Worm (Caenorhabditis elegans): ENCODE data around the gene arx-2.

Gene arx-2

ce11 chrV:10363834-10364233, 25.7 kb upstream of the arx-2 start:
- no peak for TF ChIP-seq klf-2 (GFP tag; conservative IDR thresholded peaks at IDR 0.05)
- no peak for TF ChIP-seq ref-1 (GFP tag; conservative IDR thresholded peaks at IDR 0.05)
- no peak for TF ChIP-seq ztf-29 (GFP tag; IDR thresholded peaks at IDR 0.05)
- TF ChIP-seq med-1 (GFP tag; optimal IDR thresholded peaks at IDR 0.05; ENCODE audit: insufficient read depth): no peak
- TF ChIP-seq T22C8.4 (GFP tag; IDR thresholded peaks at IDR 0.05): no peak
- no peak for TF ChIP-seq ztf-23 (GFP tag; IDR thresholded peaks at IDR 0.05)
- TF ChIP-seq cog-1 (tag; optimal IDR thresholded peaks at IDR 0.05): no peak
- TF ChIP-seq tab-1 (GFP tag; IDR thresholded peaks at IDR 0.05): no peak
- no peak for TF ChIP-seq flt-1 (GFP tag; IDR thresholded peaks at IDR 0.05)

- no peak for TF ChIP-seq med-1 (GFP tag; optimal IDR thresholded peaks at IDR 0.05; ENCODE audit: insufficient read depth)
- no peak for TF ChIP-seq T22C8.4 (GFP tag; IDR thresholded peaks at IDR 0.05)
- TF ChIP-seq tab-1 (GFP tag; IDR thresholded peaks at IDR 0.05): no peak
- 0 out of 2 replicates have a peak, but pooled peaks have one; percentile 18 for TF ChIP-seq ztf-23 (GFP tag; IDR thresholded peaks at IDR 0.05)
These were observed 23.8 kb upstream of the arx-2 start, which contains the start of gene cash-1 for ce11 chrV:10361830-10362397. TSS of gene cash-1 (plus strand) at chrV:10362261.

- TF ChIP-seq klf-2 (GFP tag; conservative IDR thresholded peaks at IDR 0.05) (no peak), tab-1 (GFP tag; IDR thresholded peaks at IDR 0.05) (no peak), med-1 (GFP tag; optimal IDR thresholded peaks at IDR 0.05; ENCODE audit: insufficient read depth) (no peak), cog-1 (tag; optimal IDR thresholded peaks at IDR 0.05) (no peak), flt-1 (GFP tag; IDR thresholded peaks at IDR 0.05) (no peak), ref-1 (GFP tag; conservative IDR thresholded peaks at IDR 0.05) (no peak), ztf-29 (GFP tag; IDR thresholded peaks at IDR 0.05) (no peak), T22C8.4 (GFP tag; IDR thresholded peaks at IDR 0.05) (no peak), ztf-23 (GFP tag; IDR thresholded peaks at IDR 0.05) (no peak)
These were observed 22.0 kb upstream of the arx-2 start for ce11 chrV:10360186-10360585.

ce11 chrV:10358238-10358637, 20.1 kb upstream of the arx-2 start, which contains the start of gene ttll-15:
TSS of gene ttll-15 (plus strand) at chrV:10358538.
- TF ChIP-seq flt-1 (GFP tag; IDR thresholded peaks at IDR 0.05) (no peak), ref-1 (GFP tag; conservative IDR thresholded peaks at IDR 0.05) (no peak), ztf-29 (GFP tag; IDR thresholded peaks at IDR 0.05) (no peak), med-1 (GFP tag; optimal IDR thresholded peaks at IDR 0.05; ENCODE audit: insufficient read depth) (no peak), T22C8.4 (GFP tag; IDR thresholded peaks at IDR 0.05) (no peak), tab-1 (GFP tag; IDR thresholded peaks at IDR 0.05) (no peak), ztf-23 (GFP tag; IDR thresholded peaks at IDR 0.05) (no peak), klf-2 (GFP tag; conservative IDR thresholded peaks at IDR 0.05) (no peak), cog-1 (tag; optimal IDR thresholded peaks at IDR 0.05) (no peak)

- no peak for TF ChIP-seq cog-1 (tag; optimal IDR thresholded peaks at IDR 0.05)
- TF ChIP-seq tab-1 (GFP tag; IDR thresholded peaks at IDR 0.05): no peak
- no peak for TF ChIP-seq klf-2 (GFP tag; conservative IDR thresholded peaks at IDR 0.05)
- TF ChIP-seq ztf-23 (GFP tag; IDR thresholded peaks at IDR 0.05): no peak
- no peak for TF ChIP-seq ztf-29 (GFP tag; IDR thresholded peaks at IDR 0.05)
- TF ChIP-seq ref-1 (GFP tag; conservative IDR thresholded peaks at IDR 0.05): no peak
- TF ChIP-seq med-1 (GFP tag; optimal IDR thresholded peaks at IDR 0.05; ENCODE audit: insufficient read depth): no peak
- no peak for TF ChIP-seq flt-1 (GFP tag; IDR thresholded peaks at IDR 0.05)
- no peak for TF ChIP-seq T22C8.4 (GFP tag; IDR thresholded peaks at IDR 0.05)
These were observed 19.4 kb upstream of the arx-2 start, which contains the start of gene ceeh-2 for ce11 chrV:10357467-10357953. TSS of gene ceeh-2 (minus strand) at chrV:10357903.

- TF ChIP-seq flt-1 (GFP tag; IDR thresholded peaks at IDR 0.05): peak; percentile 79
- TF ChIP-seq ref-1 (GFP tag; conservative IDR thresholded peaks at IDR 0.05): no peak
- peak; percentile 75 for TF ChIP-seq ztf-23 (GFP tag; IDR thresholded peaks at IDR 0.05)
- peak; percentile 46 for TF ChIP-seq cog-1 (tag; optimal IDR thresholded peaks at IDR 0.05)
- peak; percentile 70; the same call in 1 of the 2 replicates for TF ChIP-seq ztf-29 (GFP tag; IDR thresholded peaks at IDR 0.05)
- 0 out of 2 replicates have a peak, but pooled peaks have one; percentile 31 for TF ChIP-seq klf-2 (GFP tag; conservative IDR thresholded peaks at IDR 0.05)
These were observed 17.7 kb upstream of the arx-2 start, which contains the start of gene sluh-7 for ce11 chrV:10355773-10356335. TSS of gene sluh-7 (minus strand) at chrV:10355823.

ce11 chrV:10352928-10353427, 14.8 kb upstream of the arx-2 start, which contains the start of gene nol-56:
TSS of gene nol-56 (minus strand) at chrV:10352978.
- TF ChIP-seq cog-1 (tag; optimal IDR thresholded peaks at IDR 0.05) (no peak), T22C8.4 (GFP tag; IDR thresholded peaks at IDR 0.05) (no peak), med-1 (GFP tag; optimal IDR thresholded peaks at IDR 0.05; ENCODE audit: insufficient read depth) (no peak), klf-2 (GFP tag; conservative IDR thresholded peaks at IDR 0.05) (no peak), ztf-23 (GFP tag; IDR thresholded peaks at IDR 0.05) (no peak), ref-1 (GFP tag; conservative IDR thresholded peaks at IDR 0.05) (no peak), flt-1 (GFP tag; IDR thresholded peaks at IDR 0.05) (no peak), ztf-29 (GFP tag; IDR thresholded peaks at IDR 0.05) (no peak), tab-1 (GFP tag; IDR thresholded peaks at IDR 0.05) (no peak)

- TF ChIP-seq flt-1 (GFP tag; IDR thresholded peaks at IDR 0.05): no peak
- TF ChIP-seq T22C8.4 (GFP tag; IDR thresholded peaks at IDR 0.05): no peak
- TF ChIP-seq ztf-29 (GFP tag; IDR thresholded peaks at IDR 0.05): no peak
- no peak for TF ChIP-seq klf-2 (GFP tag; conservative IDR thresholded peaks at IDR 0.05)
- TF ChIP-seq med-1 (GFP tag; optimal IDR thresholded peaks at IDR 0.05; ENCODE audit: insufficient read depth): no peak
- TF ChIP-seq ref-1 (GFP tag; conservative IDR thresholded peaks at IDR 0.05): no peak
- no peak for TF ChIP-seq cog-1 (tag; optimal IDR thresholded peaks at IDR 0.05)
- TF ChIP-seq tab-1 (GFP tag; IDR thresholded peaks at IDR 0.05): no peak
- no peak for TF ChIP-seq ztf-23 (GFP tag; IDR thresholded peaks at IDR 0.05)
These were observed 11.9 kb upstream of the arx-2 start, which contains the start of gene K07C5.9 for ce11 chrV:10350054-10350453. TSS of gene K07C5.9 (minus strand) at chrV:10350154.

ce11 chrV:10342904-10343303, 4.7 kb upstream of the arx-2 start, which contains the start of gene K07C5.3:
TSS of gene K07C5.3 (plus strand) at chrV:10343032.
- TF ChIP-seq klf-2 (GFP tag; conservative IDR thresholded peaks at IDR 0.05) (no peak), ref-1 (GFP tag; conservative IDR thresholded peaks at IDR 0.05) (no peak), cog-1 (tag; optimal IDR thresholded peaks at IDR 0.05) (no peak), flt-1 (GFP tag; IDR thresholded peaks at IDR 0.05) (no peak), ztf-29 (GFP tag; IDR thresholded peaks at IDR 0.05) (no peak), med-1 (GFP tag; optimal IDR thresholded peaks at IDR 0.05; ENCODE audit: insufficient read depth) (no peak), tab-1 (GFP tag; IDR thresholded peaks at IDR 0.05) (no peak), ztf-23 (GFP tag; IDR thresholded peaks at IDR 0.05) (no peak)
